Worm (Caenorhabditis elegans): ENCODE results near the gene T28A11.18.

Gene T28A11.18

DNA sequence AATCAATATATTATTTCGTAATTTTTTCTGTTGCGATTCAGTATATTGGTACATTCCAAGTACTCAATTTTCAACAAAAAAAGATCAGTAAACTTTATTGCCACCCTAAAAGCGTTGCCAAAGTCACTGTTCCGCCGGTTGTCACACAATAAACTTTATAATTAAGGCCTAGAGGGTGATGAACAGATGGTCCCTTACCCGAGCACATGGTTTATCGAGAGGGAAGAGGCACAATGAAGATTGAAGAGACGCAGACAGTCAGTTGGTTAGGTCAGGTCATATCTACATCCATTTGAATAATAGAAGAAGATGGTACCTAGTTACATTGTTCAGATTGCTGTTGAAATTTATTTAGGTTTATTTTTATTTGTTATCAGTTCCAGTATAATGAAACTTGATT is 11.0 kb downstream of the T28A11.18 start:
- TF ChIP-seq ceh-82 (tag; optimal IDR thresholded peaks at IDR 0.05) (no peak), daf-8 (GFP tag; IDR thresholded peaks at IDR 0.05) (no peak), nhr-102 (tag; optimal IDR thresholded peaks at IDR 0.05) (no peak), hif-1 (tag; optimal IDR thresholded peaks at IDR 0.05) (no peak), dmd-8 (GFP tag; IDR thresholded peaks at IDR 0.05) (no peak), nhr-6 (tag; optimal IDR thresholded peaks at IDR 0.05) (no peak), unc-62 (GFP tag; optimal IDR thresholded peaks at IDR 0.05 in 1 of 2) (no peak), unc-62 (tag; optimal IDR thresholded peaks at IDR 0.05) (no peak), ceh-44 (GFP tag; IDR thresholded peaks at IDR 0.05) (no peak)

DNA sequence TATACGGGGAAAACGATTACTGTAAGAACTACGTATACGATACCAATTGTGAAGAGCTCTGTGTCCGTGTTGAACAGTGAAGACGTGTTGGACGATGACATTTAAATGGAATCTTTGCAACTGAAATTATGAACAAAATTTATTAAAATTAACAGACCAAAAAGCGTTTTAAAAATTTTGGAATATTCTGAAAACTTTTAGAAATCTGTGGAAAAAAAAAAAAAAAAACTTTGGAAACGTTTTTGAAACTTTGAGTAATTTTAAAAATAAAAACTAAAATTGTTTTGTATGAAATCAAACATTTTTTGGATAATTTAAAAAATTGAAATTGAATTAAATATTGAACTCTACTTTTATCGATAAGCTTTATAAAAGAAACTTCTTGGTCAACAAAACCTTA is 11.8 kb downstream of the T28A11.18 start, which contains the start of gene srt-63:
srt-63 (minus strand) TSS at position 101 of the 400 bp plus-strand sequence.
- TF ChIP-seq mdl-1 (tag; optimal IDR thresholded peaks at IDR 0.05) (no peak), F10B5.3 (tag; optimal IDR thresholded peaks at IDR 0.05) (no peak), nhr-28 (tag; optimal IDR thresholded peaks at IDR 0.05) (no peak), nhr-111 (GFP tag; optimal IDR thresholded peaks at IDR 0.05) (no peak), nhr-42 (GFP tag; IDR thresholded peaks at IDR 0.05) (no peak), F49E8.2 (tag; optimal IDR thresholded peaks at IDR 0.05; ENCODE audit: borderline replicate concordance) (no peak), lin-39 (tag; optimal IDR thresholded peaks at IDR 0.05) (no peak), jun-1 (tag; optimal IDR thresholded peaks at IDR 0.05) (no peak), dmd-6 (GFP tag; IDR thresholded peaks at IDR 0.05) (no peak), daf-8 (GFP tag; IDR thresholded peaks at IDR 0.05) (no peak), tag-97 (GFP tag; IDR thresholded peaks at IDR 0.05) (no peak), egl-27 (tag; optimal IDR thresholded peaks at IDR 0.05) (no peak), dmd-9 (GFP tag; IDR thresholded peaks at IDR 0.05) (no peak), tra-1 (GFP tag; IDR thresholded peaks at IDR 0.05) (no peak), arid-1 (GFP tag; conservative IDR thresholded peaks at IDR 0.05) (no peak), Y75B8A.6 (GFP tag; IDR thresholded peaks at IDR 0.05) (no peak), lin-13 (GFP tag; optimal IDR thresholded peaks at IDR 0.05) (no peak), F44E2.7 (GFP tag; IDR thresholded peaks at IDR 0.05) (no peak)

DNA sequence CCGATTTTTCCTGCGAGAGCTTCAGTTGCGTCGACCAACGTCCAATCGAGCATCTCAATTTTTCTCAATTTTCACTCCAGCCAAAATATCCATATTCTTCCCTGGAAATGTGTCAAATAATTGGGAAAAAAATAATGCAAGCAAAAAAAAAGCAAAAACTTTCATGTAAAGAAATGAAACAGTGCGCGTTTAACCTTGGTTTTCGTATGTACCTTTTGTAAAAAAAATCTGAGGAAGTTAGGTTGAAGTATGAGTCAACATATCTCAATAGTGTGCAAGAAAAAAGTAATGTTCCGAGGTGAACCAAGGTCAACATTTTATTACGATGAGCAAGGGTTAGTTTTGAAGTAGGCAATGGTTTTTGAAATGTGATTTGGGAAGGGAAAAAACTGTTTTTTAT is 17.7 kb downstream of the T28A11.18 start, which contains the start of gene T28A11.13:
T28A11.13 (minus strand) TSS at position 101 of the 400 bp plus-strand sequence.
- TF ChIP-seq ama-1 (optimal IDR thresholded peaks at IDR 0.05) (no peak), cey-2 (tag; optimal IDR thresholded peaks at IDR 0.05; ENCODE audit: borderline replicate concordance, insufficient read depth) (no peak), tag-97 (GFP tag; IDR thresholded peaks at IDR 0.05) (no peak), D1046.2 (GFP tag; IDR thresholded peaks at IDR 0.05) (no peak), fos-1 (tag; optimal IDR thresholded peaks at IDR 0.05) (no peak), saeg-2 (GFP tag; IDR thresholded peaks at IDR 0.05) (no peak), F44E2.7 (GFP tag; IDR thresholded peaks at IDR 0.05) (no peak), mdt-29 (GFP tag; IDR thresholded peaks at IDR 0.05) (no peak), fkh-10 (GFP tag; optimal IDR thresholded peaks at IDR 0.05) (no peak), ztf-11 (tag; optimal IDR thresholded peaks at IDR 0.05) (no peak), ceh-44 (GFP tag; IDR thresholded peaks at IDR 0.05) (no peak)

DNA sequence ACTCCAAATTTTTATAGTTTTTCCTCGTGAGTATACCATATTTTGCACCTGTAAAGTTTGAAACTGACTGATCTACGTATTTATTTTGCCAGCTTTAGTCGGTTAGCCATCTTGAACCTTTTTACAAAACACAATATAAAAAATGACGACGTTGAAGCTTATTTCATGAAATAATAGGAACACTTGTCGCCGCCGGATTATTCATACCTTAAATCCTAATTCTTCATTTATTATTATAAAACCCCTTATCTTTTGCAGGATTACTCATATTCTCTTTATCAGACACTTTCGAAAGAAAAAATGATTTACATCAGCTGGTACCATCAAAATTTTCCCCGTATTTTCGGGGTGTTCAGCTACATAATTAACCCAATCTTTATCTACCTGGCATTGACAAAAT is 20.3 kb downstream of the T28A11.18 start, which contains the start of gene srj-8:
srj-8 (plus strand) TSS at position 301 of the 400 bp plus-strand sequence.
- no peak for TF ChIP-seq mdt-29 (GFP tag; IDR thresholded peaks at IDR 0.05)

DNA sequence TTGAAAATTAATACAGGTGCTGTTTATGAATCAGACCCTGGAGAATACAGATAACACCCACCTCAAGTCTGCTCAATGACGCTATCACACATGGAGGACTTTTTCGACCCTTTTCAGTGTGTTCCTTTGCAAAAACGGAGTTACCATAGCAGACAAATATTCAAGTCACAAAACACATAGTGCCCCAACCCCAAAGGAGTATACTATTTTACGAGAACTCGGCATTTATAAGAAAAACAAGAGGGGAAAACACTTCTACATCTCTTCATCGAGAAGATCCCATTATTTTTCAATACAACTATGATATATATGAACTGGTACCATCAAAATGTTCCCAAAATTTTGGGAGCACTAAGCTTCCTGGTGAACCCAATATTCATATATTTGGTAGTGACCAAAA is 23.1 kb downstream of the T28A11.18 start, which contains the start of gene srj-7:
srj-7 (plus strand) TSS at position 301 of the 400 bp plus-strand sequence.
- TF ChIP-seq unc-62 (GFP tag; optimal IDR thresholded peaks at IDR 0.05 in 1 of 2) (peak in 1 of 2 experiments; percentile 39), unc-62 (tag; optimal IDR thresholded peaks at IDR 0.05) (no peak), ceh-44 (GFP tag; IDR thresholded peaks at IDR 0.05) (no peak)
